Worm (Caenorhabditis elegans): ENCODE data around the gene nhr-47.

- TF ChIP-seq zag-1 (tag; optimal IDR thresholded peaks at IDR 0.05) (no peak), mdl-1 (tag; optimal IDR thresholded peaks at IDR 0.05) (no peak), lir-3 (tag; optimal IDR thresholded peaks at IDR 0.05; ENCODE audit: poor library complexity) (no peak), tbx-2 (tag; optimal IDR thresholded peaks at IDR 0.05) (no peak), ztf-11 (tag; optimal IDR thresholded peaks at IDR 0.05) (no peak), ceh-82 (tag; optimal IDR thresholded peaks at IDR 0.05) (no peak), unc-86 (tag; optimal IDR thresholded peaks at IDR 0.05) (no peak), nhr-12 (tag; optimal IDR thresholded peaks at IDR 0.05) (no peak), lsy-2 (tag; optimal IDR thresholded peaks at IDR 0.05) (no peak), unc-62 (GFP tag; optimal IDR thresholded peaks at IDR 0.05) (no peak)
Measured at ce11 chrV:5538500-5538899, 33.4 kb downstream of the nhr-47 start, which contains the start of gene cft-1.
